Fruit fly (Drosophila melanogaster): ENCODE measurements around the gene CG12974.

DNA sequence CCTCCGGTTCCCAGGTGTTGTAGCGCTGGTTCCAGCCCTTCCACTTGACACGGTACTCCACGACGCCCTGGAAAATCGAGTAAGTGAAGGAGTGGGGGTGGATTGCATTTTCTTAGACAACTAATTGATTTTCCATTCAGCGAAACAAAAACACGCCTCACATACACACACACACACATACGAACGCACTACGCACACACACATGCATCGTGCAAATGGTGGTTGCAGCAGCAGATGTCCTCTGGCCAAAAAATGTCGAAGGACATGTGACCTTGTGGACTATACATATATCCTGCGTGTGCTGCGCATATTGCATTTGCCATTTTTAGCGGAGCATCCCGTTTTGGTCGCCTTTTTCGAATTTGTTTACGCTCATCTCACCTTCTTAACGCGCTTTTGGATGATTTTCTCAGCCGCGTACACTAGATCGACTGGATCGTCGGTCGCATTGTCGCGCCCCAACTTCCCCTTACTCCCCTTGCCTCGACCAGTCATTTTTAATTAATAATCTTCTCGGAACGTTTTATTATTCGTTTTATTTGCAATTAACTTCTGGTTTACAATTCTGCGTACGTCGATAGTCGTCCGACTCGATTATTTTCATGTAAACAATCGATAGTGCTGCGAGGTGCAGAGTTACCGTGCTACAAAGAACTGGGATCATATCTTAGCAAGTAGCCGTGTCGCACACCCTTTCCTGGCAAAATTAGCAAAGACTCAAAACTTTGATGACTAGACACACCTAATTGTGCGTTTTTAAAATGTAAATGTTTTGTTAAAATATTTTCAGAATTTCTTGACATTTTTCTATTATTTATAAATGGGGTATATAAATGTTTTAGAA lies 31.9 kb upstream of the CG12974 start, which contains the start of gene Pc:
- TF ChIP-seq CG8478 (optimal IDR thresholded peaks at IDR 0.05) (no peak), CTCF (optimal IDR thresholded peaks at IDR 0.05) (peak; percentile 60 to 75)
